Worm (Caenorhabditis elegans) whole organism, L3 larva: ENCODE data around the gene ZK470.4.

Source experiments
- ama-1 ChIP-seq: fragments of 150-350 bp; optimal IDR thresholded peaks from 2 replicates; lab custom pipeline; 2018
- ceh-82 ChIP-seq: fragments of 150-350 bp; optimal IDR thresholded peaks from 2 replicates; lab custom pipeline; 2014; ENCODE audit warnings: missing biosample characterization, missing genetic modification characterization
- elt-2 ChIP-seq: sonication (generic microtip); optimal IDR thresholded peaks from 2 replicates; lab custom pipeline; 2016; ENCODE audit warnings: missing genetic modification reagents, mild to moderate bottlenecking, missing genetic modification characterization, missing compliant biosample characterization
- elt-3 ChIP-seq, 3 experiments: fragments of 150-350 bp in 1 of 3; sonication (generic microtip) in 2 of 3; optimal IDR thresholded peaks; 2 replicates in 2 of 3; 4 replicates in 1 of 3; lab custom pipeline; 2014 to 2017; ENCODE audit warnings: missing biosample characterization in 3 of 3, missing genetic modification characterization in 3 of 3
- mdl-1 ChIP-seq: fragments of 150-350 bp; optimal IDR thresholded peaks from 2 replicates; lab custom pipeline; 2014; ENCODE audit warnings: missing biosample characterization, missing genetic modification characterization
- nhr-11 ChIP-seq: fragments of 150-350 bp; optimal IDR thresholded peaks from 2 replicates; lab custom pipeline; 2014; ENCODE audit warnings: missing biosample characterization, missing genetic modification characterization
- nhr-25 ChIP-seq: sonication (generic microtip); optimal IDR thresholded peaks from 2 replicates; lab custom pipeline; 2017; ENCODE audit warnings: missing biosample characterization, missing genetic modification characterization
- nhr-28 ChIP-seq: fragments of 150-350 bp; optimal IDR thresholded peaks from 2 replicates; lab custom pipeline; 2014; ENCODE audit warnings: missing biosample characterization, missing genetic modification characterization
- nhr-76 ChIP-seq: fragments of 150-350 bp; sonication (generic microtip); optimal IDR thresholded peaks from 5 replicates; lab custom pipeline; 2014; ENCODE audit warnings: missing biosample characterization, missing genetic modification characterization
- pha-4 ChIP-seq: fragments of 150-350 bp; optimal IDR thresholded peaks from 2 replicates; lab custom pipeline; 2014; ENCODE audit warnings: missing biosample characterization, missing genetic modification reagents, missing genetic modification characterization
- sea-2 ChIP-seq: fragments of 150-350 bp; sonication (generic microtip); optimal IDR thresholded peaks from 4 replicates; lab custom pipeline; 2014; ENCODE audit warnings: missing biosample characterization, missing genetic modification reagents, missing genetic modification characterization
- skn-1 ChIP-seq: fragments of 150-350 bp; optimal IDR thresholded peaks from 2 replicates; lab custom pipeline; 2014; ENCODE audit warnings: missing biosample characterization, missing genetic modification characterization
- unc-62 ChIP-seq: fragments of 150-350 bp; sonication (generic microtip); optimal IDR thresholded peaks from 4 replicates; lab custom pipeline; 2014; ENCODE audit warnings: missing biosample characterization, missing genetic modification reagents, missing genetic modification characterization
- ztf-4 ChIP-seq: fragments of 150-350 bp; optimal IDR thresholded peaks from 2 replicates; lab custom pipeline; 2014; ENCODE audit warnings: missing biosample characterization, missing genetic modification characterization

- TF ChIP-seq skn-1 (tag; lab: Kevin White, UChicago) (no peak), nhr-28 (tag; lab: Kevin White, UChicago) (no peak), ztf-4 (no peak), elt-2 (no peak), unc-62 (GFP tag; lab: Kevin White, UChicago) (no peak), elt-3 (tag; optimal IDR thresholded peaks at IDR 0.05; lab: Kevin White, UChicago) (no peak), nhr-25 (tag; lab: Kevin White, UChicago) (peak; percentile 16), pha-4 (tag; lab: Kevin White, UChicago) (no peak), mdl-1 (tag; lab: Kevin White, UChicago) (no peak), ama-1 (lab: Kevin White, UChicago) (peak; percentile 79), nhr-76 (tag; lab: Kevin White, UChicago) (no peak), nhr-11 (tag; lab: Kevin White, UChicago) (no peak), sea-2 (GFP tag; lab: Kevin White, UChicago) (no peak), ceh-82 (tag; lab: Kevin White, UChicago) (no peak)
Measured at ce11 chrX:4146798-4147543, 7.4 kb upstream of the ZK470.4 start.
